Fruit fly (Drosophila melanogaster): ENCODE results near the gene CG32281.
A peak's percentile ranks its signal among the peaks of the same experiment; 100 is the strongest.

DNA sequence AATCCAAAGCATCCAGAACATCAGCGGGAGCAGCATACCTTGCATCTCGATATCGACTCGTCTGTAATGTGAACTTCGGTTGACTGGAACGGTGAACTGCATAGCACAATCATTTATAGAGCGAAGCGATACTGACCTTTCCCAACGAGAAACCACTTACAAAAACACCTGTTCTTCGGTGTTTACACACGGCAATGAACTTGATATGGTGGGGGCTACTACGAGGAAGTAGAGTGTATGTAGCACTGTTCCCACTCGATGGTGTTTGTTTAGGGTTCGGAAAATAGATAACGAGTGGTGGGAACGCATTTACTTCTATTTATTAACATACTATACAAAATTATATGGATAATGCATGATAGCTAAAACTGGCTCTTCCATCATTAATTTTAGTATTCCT, 39.7 kb downstream of the CG32281 start, which contains the start of the genes CG32269 and CG32270:
- TF ChIP-seq CG12768 (GFP tag; optimal IDR thresholded peaks at IDR 0.05): peak; percentile 73
- TF ChIP-seq cnc (optimal IDR thresholded peaks at IDR 0.05): no peak
- TF ChIP-seq cic (GFP tag; optimal IDR thresholded peaks at IDR 0.05): peak; percentile 65
- TF ChIP-seq Mnt (GFP tag; optimal IDR thresholded peaks at IDR 0.05): peak; percentile 60
- peak; percentile 12 for TF ChIP-seq pad (GFP tag; optimal IDR thresholded peaks at IDR 0.05)
- no peak for TF ChIP-seq tj (GFP tag; optimal IDR thresholded peaks at IDR 0.05)
- TF ChIP-seq kay (GFP tag; ENCODE audit: borderline replicate concordance): no peak
- TF ChIP-seq ovo (GFP tag; optimal IDR thresholded peaks at IDR 0.05): peak; percentile 24
- TF ChIP-seq Clk (GFP tag; optimal IDR thresholded peaks at IDR 0.05): no peak
- TF ChIP-seq CG5204 (GFP tag; optimal IDR thresholded peaks at IDR 0.05): no peak
- peak; percentile 23 for TF ChIP-seq CG1620 (GFP tag; optimal IDR thresholded peaks at IDR 0.05)
- TF ChIP-seq CG7045 (GFP tag; optimal IDR thresholded peaks at IDR 0.05): peak; percentile 52
- peak; percentile 18 for TF ChIP-seq CG11617 (GFP tag; optimal IDR thresholded peaks at IDR 0.05)
- no peak for TF ChIP-seq bab1 (GFP tag; optimal IDR thresholded peaks at IDR 0.05)

All from whole organism, adult.